Fruit fly (Drosophila melanogaster) whole organism, embryonic: ENCODE results near the gene Pph13.

ENCODE experiments used
- Bteb2 ChIP-seq: fragments of 200-800 bp; sonication (Bioruptor generic); optimal IDR thresholded peaks from 2 replicates; lab custom pipeline; 2016; ENCODE audit warnings: missing biosample characterization, missing genetic modification characterization
- CG1024 ChIP-seq: fragments of 200-800 bp; sonication (Bioruptor generic); IDR thresholded peaks from 2 replicates; pipeline ENCODE4 v1.3.6; 2022; ENCODE audit warnings: missing biosample characterization, missing genetic modification characterization
- CG10431 ChIP-seq: fragments of 200-800 bp; sonication (Bioruptor generic); optimal IDR thresholded peaks from 3 replicates; lab custom pipeline; 2018; ENCODE audit warnings: missing biosample characterization, mild to moderate bottlenecking, missing genetic modification characterization
- CG13287 ChIP-seq: fragments of 200-800 bp; sonication (Bioruptor generic); IDR thresholded peaks from 2 replicates; pipeline ENCODE4 v1.3.6; 2022; ENCODE audit warnings: missing biosample characterization, missing genetic modification characterization; ENCODE audit not compliant: partially characterized antibody
- CG14441 ChIP-seq: fragments of 200-800 bp; sonication (Bioruptor generic); IDR thresholded peaks from 2 replicates; pipeline ENCODE4 v1.3.6; 2022; ENCODE audit warnings: missing biosample characterization, missing genetic modification characterization
- CG15011 ChIP-seq: fragments of 200-800 bp; sonication (Bioruptor generic); optimal IDR thresholded peaks from 3 replicates; lab custom pipeline; 2018; ENCODE audit warnings: missing biosample characterization, mild to moderate bottlenecking, missing genetic modification characterization
- CG1603 ChIP-seq: fragments of 200-800 bp; sonication (Bioruptor generic); optimal IDR thresholded peaks from 2 replicates; lab custom pipeline; 2019; ENCODE audit warnings: missing biosample characterization, mild to moderate bottlenecking, missing genetic modification characterization, moderate library complexity
- CG16863 ChIP-seq: fragments of 200-800 bp; sonication (Bioruptor generic); optimal IDR thresholded peaks from 3 replicates; lab custom pipeline; 2016; ENCODE audit warnings: missing biosample characterization, missing genetic modification characterization
- CG17359 ChIP-seq: fragments of 200-800 bp; sonication (Bioruptor generic); optimal IDR thresholded peaks from 3 replicates; lab custom pipeline; 2018; ENCODE audit warnings: missing biosample characterization, mild to moderate bottlenecking, missing genetic modification characterization, moderate library complexity
- CG17385 ChIP-seq: fragments of 200-800 bp; sonication (Bioruptor generic); optimal IDR thresholded peaks from 3 replicates; lab custom pipeline; 2018; ENCODE audit warnings: missing biosample characterization, mild to moderate bottlenecking, missing genetic modification characterization
- CG2678 ChIP-seq: fragments of 200-800 bp; sonication (Bioruptor generic); optimal IDR thresholded peaks from 3 replicates; lab custom pipeline; 2019; ENCODE audit warnings: missing biosample characterization, mild to moderate bottlenecking, missing genetic modification characterization, moderate library complexity
- CG2712 ChIP-seq: fragments of 200-800 bp; optimal IDR thresholded peaks from 3 replicates; lab custom pipeline; 2019; ENCODE audit warnings: missing biosample characterization, mild to moderate bottlenecking, missing genetic modification characterization, moderate library complexity
- CG30020 ChIP-seq: fragments of 200-800 bp; optimal IDR thresholded peaks from 2 replicates; lab custom pipeline; 2019; ENCODE audit warnings: missing biosample characterization, mild to moderate bottlenecking, missing genetic modification characterization, moderate library complexity
- CG3407 ChIP-seq: fragments of 200-800 bp; sonication (Bioruptor generic); optimal IDR thresholded peaks from 2 replicates; lab custom pipeline; 2018; ENCODE audit warnings: missing biosample characterization, mild to moderate bottlenecking, missing genetic modification characterization
- CG34224 ChIP-seq: fragments of 200-800 bp; sonication (Bioruptor generic); IDR thresholded peaks from 3 replicates; pipeline ENCODE4 v1.3.6; 2022; ENCODE audit warnings: missing biosample characterization, missing genetic modification characterization; ENCODE audit not compliant: partially characterized antibody
- CG3726 ChIP-seq: fragments of 200-800 bp; sonication (Bioruptor generic); IDR thresholded peaks from 3 replicates; pipeline ENCODE4, ENCODE4 v1.3.6; 2022; ENCODE audit warnings: missing biosample characterization, missing genetic modification characterization
- CG43689 ChIP-seq: fragments of 200-800 bp; sonication (Bioruptor generic); IDR thresholded peaks from 2 replicates; pipeline ENCODE4 v1.3.6; 2022; ENCODE audit warnings: missing biosample characterization, missing genetic modification characterization
- CG6254 ChIP-seq: fragments of 200-800 bp; sonication (Bioruptor generic); optimal IDR thresholded peaks from 3 replicates; lab custom pipeline; 2017; ENCODE audit warnings: mild to moderate bottlenecking, missing biosample characterization, missing genetic modification reagents, missing genetic modification characterization
- CG7271 ChIP-seq: fragments of 200-800 bp; sonication (Bioruptor generic); optimal IDR thresholded peaks from 2 replicates; lab custom pipeline; 2018; ENCODE audit warnings: missing biosample characterization, mild to moderate bottlenecking, missing genetic modification characterization, moderate library complexity
- CG7786 ChIP-seq: fragments of 200-800 bp; sonication (Bioruptor generic); optimal IDR thresholded peaks from 2 replicates; lab custom pipeline; 2016; ENCODE audit warnings: missing biosample characterization, missing genetic modification characterization
- CrebB ChIP-seq: fragments of 200-800 bp; sonication (Bioruptor generic); optimal IDR thresholded peaks from 3 replicates; lab custom pipeline; 2018; ENCODE audit warnings: missing biosample characterization, mild to moderate bottlenecking, missing genetic modification characterization
- Doc3 ChIP-seq: fragments of 200-800 bp; sonication (Bioruptor generic); IDR thresholded peaks from 3 replicates; pipeline ENCODE4 v1.3.6; 2022; ENCODE audit warnings: missing biosample characterization, missing genetic modification characterization; ENCODE audit not compliant: partially characterized antibody
- HLH4C ChIP-seq: fragments of 200-800 bp; sonication (Bioruptor generic); IDR thresholded peaks from 3 replicates; pipeline ENCODE4 v1.3.6; 2022; ENCODE audit warnings: missing biosample characterization, missing genetic modification characterization; ENCODE audit not compliant: partially characterized antibody
- Neu2 ChIP-seq: fragments of 200-800 bp; sonication (Bioruptor generic); optimal IDR thresholded peaks from 3 replicates; lab custom pipeline; 2016; ENCODE audit warnings: missing biosample characterization, missing genetic modification characterization, borderline replicate concordance
- Nf-YA ChIP-seq: fragments of 200-800 bp; sonication (Bioruptor generic); IDR thresholded peaks from 2 replicates; pipeline ENCODE4 v1.3.6; 2022; ENCODE audit warnings: missing biosample characterization, missing genetic modification characterization
- Sin3A ChIP-seq: fragments of >200 bp; optimal IDR thresholded peaks from 2 replicates; lab custom pipeline; 2018
- Six4 ChIP-seq: fragments of 200-800 bp; sonication (Bioruptor generic); optimal IDR thresholded peaks from 2 replicates; lab custom pipeline; 2016; ENCODE audit warnings: missing biosample characterization, missing genetic modification characterization
- ac ChIP-seq: fragments of 200-800 bp; sonication (Bioruptor generic); optimal IDR thresholded peaks from 3 replicates; lab custom pipeline; 2017; ENCODE audit warnings: missing biosample characterization, mild to moderate bottlenecking, missing genetic modification characterization
- danr ChIP-seq: fragments of 200-800 bp; sonication (Bioruptor generic); IDR thresholded peaks from 2 replicates; pipeline ENCODE4 v1.3.6; 2022; ENCODE audit warnings: missing biosample characterization, missing genetic modification characterization
- dm ChIP-seq: fragments of 200-800 bp; sonication (Bioruptor generic); optimal IDR thresholded peaks from 3 replicates; lab custom pipeline; 2016; ENCODE audit warnings: missing biosample characterization, missing genetic modification characterization
- ewg ChIP-seq: fragments of 200-800 bp; sonication (Bioruptor generic); optimal IDR thresholded peaks from 3 replicates; lab custom pipeline; 2017; ENCODE audit warnings: mild to moderate bottlenecking, missing biosample characterization, missing genetic modification reagents, missing genetic modification characterization
- fd3F ChIP-seq: fragments of 200-800 bp; sonication (Bioruptor generic); optimal IDR thresholded peaks from 2 replicates; lab custom pipeline; 2018; ENCODE audit warnings: missing biosample characterization, mild to moderate bottlenecking, missing genetic modification characterization, moderate library complexity
- gro ChIP-seq: fragments of 200-800 bp; sonication (Bioruptor generic); optimal IDR thresholded peaks from 2 replicates; lab custom pipeline; 2016; ENCODE audit warnings: missing biosample characterization, missing genetic modification characterization
- hb ChIP-seq: fragments of 200-800 bp; sonication (Bioruptor generic); IDR thresholded peaks from 3 replicates; pipeline ENCODE4 v1.3.6; 2022; ENCODE audit warnings: missing biosample characterization, missing genetic modification characterization; ENCODE audit not compliant: partially characterized antibody
- jigr1 ChIP-seq: fragments of 200-800 bp; sonication (Bioruptor generic); IDR thresholded peaks from 3 replicates; pipeline ENCODE4 v1.3.6; 2022; ENCODE audit warnings: missing biosample characterization, missing genetic modification characterization
- nerfin-1 ChIP-seq: fragments of 200-800 bp; sonication (Bioruptor generic); optimal IDR thresholded peaks from 3 replicates; lab custom pipeline; 2019; ENCODE audit warnings: missing biosample characterization, mild to moderate bottlenecking, missing genetic modification characterization, moderate library complexity
- nom ChIP-seq: fragments of 200-800 bp; sonication (Bioruptor generic); optimal IDR thresholded peaks from 2 replicates; lab custom pipeline; 2017; ENCODE audit warnings: missing biosample characterization, missing genetic modification characterization, mild to moderate bottlenecking, moderate library complexity, missing genetic modification reagents
- org-1 ChIP-seq: fragments of 200-800 bp; sonication (Bioruptor generic); optimal IDR thresholded peaks from 2 replicates; lab custom pipeline; 2017; ENCODE audit warnings: missing biosample characterization, missing genetic modification characterization
- pan ChIP-seq, 4 experiments: fragments of >200 bp in 3 of 4; fragments of 200-800 bp in 1 of 4; sonication (Bioruptor generic) in 1 of 4; optimal IDR thresholded peaks in 3 of 4; IDR thresholded peaks in 1 of 4; 2 replicates each; pipeline versions ENCODE4 v1.3.6 to Lab custom; 2017 to 2022; ENCODE audit warnings: missing biosample characterization in 2 of 4, missing genetic modification characterization in 2 of 4, mixed read lengths in 1 of 4
- peb ChIP-seq: fragments of 200-800 bp; sonication (Bioruptor generic); IDR thresholded peaks from 2 replicates; pipeline ENCODE4 v1.3.6; 2022; ENCODE audit warnings: missing biosample characterization, missing genetic modification characterization
- ranshi ChIP-seq: fragments of 200-800 bp; sonication (Bioruptor generic); IDR thresholded peaks from 2 replicates; pipeline ENCODE4 v1.3.6; 2022; ENCODE audit warnings: missing biosample characterization, missing genetic modification characterization
- ro ChIP-seq: fragments of 200-800 bp; sonication (Bioruptor generic); IDR thresholded peaks from 2 replicates; pipeline ENCODE4 v1.3.6; 2022; ENCODE audit warnings: missing biosample characterization, missing genetic modification characterization
- salm ChIP-seq: fragments of 200-800 bp; sonication (Bioruptor generic); optimal IDR thresholded peaks from 2 replicates; lab custom pipeline; 2018; ENCODE audit warnings: missing biosample characterization, mild to moderate bottlenecking, missing genetic modification characterization
- scrt ChIP-seq: fragments of 200-800 bp; sonication (Bioruptor generic); optimal IDR thresholded peaks from 2 replicates; lab custom pipeline; 2018; ENCODE audit warnings: missing biosample characterization, mild to moderate bottlenecking, missing genetic modification characterization, moderate library complexity
- sr ChIP-seq: fragments of 200-800 bp; sonication (Bioruptor generic); IDR thresholded peaks from 3 replicates; pipeline ENCODE4 v1.3.6; 2022; ENCODE audit warnings: missing biosample characterization, missing genetic modification characterization
- tap ChIP-seq: fragments of 200-800 bp; optimal IDR thresholded peaks from 3 replicates; lab custom pipeline; 2019; ENCODE audit warnings: missing biosample characterization, mild to moderate bottlenecking, missing genetic modification characterization, moderate library complexity
- usp ChIP-seq: fragments of >200 bp; optimal IDR thresholded peaks from 2 replicates; lab custom pipeline; 2017; ENCODE audit warnings: missing biosample characterization, missing genetic modification characterization
- vvl ChIP-seq: fragments of 200-800 bp; sonication (Bioruptor generic); IDR thresholded peaks from 2 replicates; pipeline ENCODE4 v1.3.6; 2022; ENCODE audit warnings: missing biosample characterization, missing genetic modification characterization
- wek ChIP-seq: fragments of 200-800 bp; sonication (Bioruptor generic); optimal IDR thresholded peaks from 3 replicates; lab custom pipeline; 2018; ENCODE audit warnings: missing biosample characterization, mild to moderate bottlenecking, missing genetic modification characterization, moderate library complexity

Gene Pph13

dm6 chr2L:563769-564550 is 13.3 kb upstream of the Pph13 start, which contains the start of the genes uncNacbeta and CG2794 (continued):
- TF ChIP-seq CG6254 (GFP tag; lab: Kevin White, UChicago) (no peak), usp (GFP tag; lab: Kevin White, UChicago) (no peak), fd3F (GFP tag; lab: Kevin White, UChicago) (no peak), CG30020 (tag; lab: Kevin White, UChicago) (no peak), gro (GFP tag; lab: Kevin White, UChicago) (no peak), CG2678 (tag; lab: Kevin White, UChicago) (no peak), pan (optimal IDR thresholded peaks at IDR 0.05; lab: Kevin White, UChicago) (no peak), pan (GFP tag; optimal IDR thresholded peaks at IDR 0.05 in 1 of 2, IDR thresholded peaks at IDR 0.05 in 1 of 2) (no peak), Neu2 (GFP tag; lab: Kevin White, UChicago) (no peak), ac (GFP tag; lab: Kevin White, UChicago) (no peak), CG3407 (GFP tag; lab: Kevin White, UChicago) (no peak), Six4 (GFP tag; lab: Kevin White, UChicago) (no peak), wek (GFP tag; lab: Kevin White, UChicago) (no peak), CG10431 (GFP tag; lab: Kevin White, UChicago) (no peak), CG14441 (GFP tag; lab: Robert Waterston, UW) (no peak), CG3726 (GFP tag; lab: Robert Waterston, UW) (no peak), vvl (GFP tag; lab: Robert Waterston, UW) (no peak), jigr1 (no peak), Bteb2 (no peak), hb (GFP tag; lab: Robert Waterston, UW) (peak; percentile 74; the same call in 2 of the 3 replicates), CG13287 (GFP tag; lab: Robert Waterston, UW) (peak; percentile 82), danr (GFP tag; lab: Robert Waterston, UW) (no peak), CrebB (tag; lab: Kevin White, UChicago) (no peak), CG43689 (GFP tag; lab: Robert Waterston, UW) (no peak), nom (no peak), CG34224 (GFP tag; lab: Robert Waterston, UW) (peak; percentile 51; the same call in 2 of the 3 replicates), CG15011 (no peak), salm (tag; lab: Kevin White, UChicago) (no peak), HLH4C (peak; percentile 83), ro (GFP tag; lab: Robert Waterston, UW) (no peak), CG7271 (tag; lab: Kevin White, UChicago) (no peak), tap (no peak), org-1 (GFP tag; lab: Kevin White, UChicago) (no peak), sr (GFP tag; lab: Robert Waterston, UW) (no peak), CG2712 (tag; lab: Kevin White, UChicago) (no peak), ewg (no peak), CG17359 (tag; lab: Kevin White, UChicago) (no peak), Nf-YA (no peak), nerfin-1 (no peak), Doc3 (GFP tag; lab: Robert Waterston, UW) (peak; percentile 68; the same call in 2 of the 3 replicates), CG17385 (GFP tag; lab: Kevin White, UChicago) (no peak), ranshi (GFP tag; lab: Robert Waterston, UW) (no peak), peb (no peak), CG7786 (GFP tag; lab: Kevin White, UChicago) (no peak), CG1603 (tag; lab: Kevin White, UChicago) (peak; percentile 70), CG16863 (no peak), scrt (GFP tag; lab: Kevin White, UChicago) (no peak), CG1024 (GFP tag; lab: Robert Waterston, UW) (no peak), Sin3A (lab: Kevin White, UChicago) (no peak), dm (GFP tag; lab: Kevin White, UChicago) (peak; percentile 77)
